Fruit fly (Drosophila melanogaster) whole organism, pupa: ENCODE data around the gene Hmgcr.

ENCODE experiments used
- CG10348 ChIP-seq: fragments of 200-800 bp; sonication (Bioruptor generic); IDR thresholded peaks from 2 replicates; pipeline ENCODE4 v1.3.6; 2022; ENCODE audit warnings: missing biosample characterization, missing genetic modification characterization
- CG12605 ChIP-seq: fragments of 200-800 bp; sonication (Bioruptor generic); IDR thresholded peaks from 2 replicates; pipeline ENCODE4 v1.3.6; 2022; ENCODE audit warnings: missing biosample characterization, missing genetic modification characterization
- CG13204 ChIP-seq: fragments of 200-800 bp; sonication (Bioruptor generic); optimal IDR thresholded peaks from 2 replicates; lab custom pipeline; 2018; ENCODE audit warnings: missing biosample characterization, mild to moderate bottlenecking, missing genetic modification characterization, moderate library complexity
- CG14655 ChIP-seq: fragments of 200-800 bp; sonication (Bioruptor generic); optimal IDR thresholded peaks from 3 replicates; lab custom pipeline; 2017; ENCODE audit warnings: mild to moderate bottlenecking, missing biosample characterization, missing genetic modification reagents, missing genetic modification characterization
- CG15710 ChIP-seq: fragments of 200-800 bp; sonication (Bioruptor generic); optimal IDR thresholded peaks from 2 replicates; lab custom pipeline; 2018; ENCODE audit warnings: missing biosample characterization, mild to moderate bottlenecking, missing genetic modification characterization, moderate library complexity
- CG17806 ChIP-seq: fragments of 200-800 bp; sonication (Bioruptor generic); optimal IDR thresholded peaks from 2 replicates; lab custom pipeline; 2018; ENCODE audit warnings: missing biosample characterization, mild to moderate bottlenecking, missing genetic modification characterization, moderate library complexity
- CG32121 ChIP-seq: fragments of 200-800 bp; sonication (Bioruptor generic); IDR thresholded peaks from 2 replicates; pipeline ENCODE4 v1.3.6; 2022; ENCODE audit warnings: missing biosample characterization, missing genetic modification characterization
- CG34367 ChIP-seq: fragments of 200-800 bp; sonication (Bioruptor generic); optimal IDR thresholded peaks from 2 replicates; lab custom pipeline; 2018; ENCODE audit warnings: missing biosample characterization, mild to moderate bottlenecking, missing genetic modification characterization
- CG4496 ChIP-seq: fragments of 200-800 bp; sonication (Bioruptor generic); IDR thresholded peaks from 3 replicates; pipeline ENCODE4 v1.3.6; 2022; ENCODE audit warnings: missing biosample characterization, missing genetic modification characterization
- CG8159 ChIP-seq: fragments of 200-800 bp; sonication (Bioruptor generic); optimal IDR thresholded peaks from 3 replicates; lab custom pipeline; 2018; ENCODE audit warnings: missing biosample characterization, mild to moderate bottlenecking, missing genetic modification characterization, moderate library complexity
- CG8301 ChIP-seq: fragments of 200-800 bp; sonication (Bioruptor generic); optimal IDR thresholded peaks from 2 replicates; lab custom pipeline; 2018; ENCODE audit warnings: missing biosample characterization, mild to moderate bottlenecking, missing genetic modification characterization
- CG9948 ChIP-seq: fragments of 200-800 bp; sonication (Bioruptor generic); optimal IDR thresholded peaks from 2 replicates; lab custom pipeline; 2018; ENCODE audit warnings: missing biosample characterization, mild to moderate bottlenecking, missing genetic modification characterization, moderate library complexity
- D1 ChIP-seq: fragments of 200-800 bp; sonication (Bioruptor generic); optimal IDR thresholded peaks from 2 replicates; lab custom pipeline; 2018; ENCODE audit warnings: missing biosample characterization, mild to moderate bottlenecking, missing genetic modification characterization, moderate library complexity
- EcR ChIP-seq: fragments of 200-800 bp; sonication (Bioruptor generic); optimal IDR thresholded peaks from 3 replicates; lab custom pipeline; 2019; ENCODE audit warnings: missing biosample characterization, missing genetic modification characterization, mild to moderate bottlenecking, moderate library complexity, missing genetic modification reagents
- Ets98B ChIP-seq: fragments of 200-800 bp; sonication (Bioruptor generic); IDR thresholded peaks from 2 replicates; pipeline ENCODE4 v1.3.6; 2022; ENCODE audit warnings: missing biosample characterization, missing genetic modification characterization
- Pif1A ChIP-seq: fragments of 200-800 bp; sonication (Bioruptor generic); optimal IDR thresholded peaks from 3 replicates; lab custom pipeline; 2016; ENCODE audit warnings: missing biosample characterization, missing genetic modification characterization
- Pif1B ChIP-seq: fragments of 200-800 bp; sonication (Bioruptor generic); optimal IDR thresholded peaks from 3 replicates; lab custom pipeline; 2016; ENCODE audit warnings: missing biosample characterization, missing genetic modification characterization
- Snoo ChIP-seq: fragments of 200-800 bp; sonication (Bioruptor generic); optimal IDR thresholded peaks from 3 replicates; lab custom pipeline; 2017; ENCODE audit warnings: missing biosample characterization, mild to moderate bottlenecking, missing genetic modification characterization, inconsistent platforms
- fd96Ca ChIP-seq: fragments of 200-800 bp; sonication (Bioruptor generic); IDR thresholded peaks from 3 replicates; pipeline ENCODE4 v1.3.6; 2022; ENCODE audit warnings: missing biosample characterization, missing genetic modification characterization
- gl ChIP-seq: fragments of 200-800 bp; sonication (Bioruptor generic); optimal IDR thresholded peaks from 2 replicates; lab custom pipeline; 2018; ENCODE audit warnings: missing biosample characterization, mild to moderate bottlenecking, missing genetic modification characterization
- rn ChIP-seq: fragments of 200-800 bp; sonication (Bioruptor generic); IDR thresholded peaks from 2 replicates; pipeline ENCODE4 v1.3.6; 2022; ENCODE audit warnings: missing biosample characterization, missing genetic modification characterization

The Hmgcr gene

DNA sequence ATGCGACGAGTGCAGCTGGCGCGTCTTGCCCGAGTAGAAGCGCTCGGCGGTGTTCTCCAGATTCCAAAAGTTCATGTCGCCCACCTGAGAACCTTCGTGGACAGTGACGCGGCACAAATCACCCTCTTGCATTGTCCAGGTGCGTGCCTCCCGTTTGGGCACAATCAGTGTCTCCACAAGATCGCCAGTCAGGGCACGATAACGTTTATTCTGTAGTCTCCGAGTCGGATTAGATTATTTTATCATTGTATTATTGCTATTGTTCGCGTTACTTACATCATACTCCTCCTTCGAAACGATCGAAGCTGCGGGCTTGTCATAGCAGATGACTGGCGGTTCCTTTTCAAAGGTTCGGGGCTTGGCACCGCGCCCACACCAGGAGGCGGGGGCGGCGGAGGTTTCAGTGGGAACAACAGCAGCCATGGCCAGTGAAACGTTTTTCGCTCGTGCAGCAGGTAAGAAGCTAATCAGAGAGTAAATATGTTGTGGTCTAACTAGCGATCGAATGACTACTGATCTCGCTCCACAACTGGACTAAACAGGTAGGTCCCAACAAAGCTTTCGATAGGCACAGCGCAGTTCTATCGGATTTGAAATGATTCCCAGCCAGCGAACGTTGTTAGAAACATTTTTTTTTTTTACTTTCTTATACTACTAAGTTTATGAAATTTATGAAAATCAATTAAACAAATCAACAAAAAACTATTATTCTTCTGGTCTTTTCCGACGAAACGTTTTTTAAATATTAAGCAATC is 40.7 kb downstream of the Hmgcr start, which contains the start of gene CG10208:
TSS of gene CG10208 (minus strand) at position 518 of the 755 bp plus-strand sequence.
- TF ChIP-seq CG17806 (no peak), EcR (GFP tag; lab: Kevin White, UChicago) (no peak), CG34367 (tag; lab: Kevin White, UChicago) (no peak), Pif1A (no peak), CG15710 (tag; lab: Kevin White, UChicago) (no peak), CG12605 (GFP tag; lab: Robert Waterston, UW) (no peak), D1 (tag; lab: Kevin White, UChicago) (no peak), fd96Ca (no peak), Snoo (no peak), rn (GFP tag; lab: Robert Waterston, UW) (no peak), CG8159 (tag; lab: Kevin White, UChicago) (no peak), CG4496 (no peak), Pif1B (GFP tag; lab: Kevin White, UChicago) (no peak), CG14655 (GFP tag; lab: Kevin White, UChicago) (no peak), CG13204 (GFP tag; lab: Kevin White, UChicago) (no peak), Ets98B (GFP tag; lab: Robert Waterston, UW) (no peak; the same call in 1 of the 2 replicates), gl (tag; lab: Kevin White, UChicago) (no peak), CG9948 (tag; lab: Kevin White, UChicago) (no peak)

DNA sequence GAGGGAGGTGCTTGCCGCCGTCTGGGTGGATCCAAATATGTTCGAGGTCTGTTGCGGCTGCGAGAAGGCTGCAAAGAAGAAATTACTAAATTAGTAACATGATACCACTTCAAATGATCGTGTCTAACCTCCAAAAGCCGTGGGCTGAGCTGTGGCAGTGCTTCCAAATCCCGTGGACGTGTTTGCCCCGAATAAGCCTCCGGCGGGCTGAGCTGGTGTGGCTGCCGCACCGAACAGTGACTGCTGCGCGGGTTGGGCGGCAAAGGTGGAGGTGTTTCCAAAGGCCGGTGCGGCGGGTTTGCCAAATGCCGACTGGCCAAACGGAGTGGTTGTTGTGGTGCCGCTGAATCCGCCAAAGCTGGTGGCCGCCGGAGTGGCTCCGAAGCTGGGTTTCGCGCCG is 47.6 kb downstream of the Hmgcr start:
- TF ChIP-seq gl (tag; lab: Kevin White, UChicago) (no peak), Pif1B (GFP tag; lab: Kevin White, UChicago) (no peak)

DNA sequence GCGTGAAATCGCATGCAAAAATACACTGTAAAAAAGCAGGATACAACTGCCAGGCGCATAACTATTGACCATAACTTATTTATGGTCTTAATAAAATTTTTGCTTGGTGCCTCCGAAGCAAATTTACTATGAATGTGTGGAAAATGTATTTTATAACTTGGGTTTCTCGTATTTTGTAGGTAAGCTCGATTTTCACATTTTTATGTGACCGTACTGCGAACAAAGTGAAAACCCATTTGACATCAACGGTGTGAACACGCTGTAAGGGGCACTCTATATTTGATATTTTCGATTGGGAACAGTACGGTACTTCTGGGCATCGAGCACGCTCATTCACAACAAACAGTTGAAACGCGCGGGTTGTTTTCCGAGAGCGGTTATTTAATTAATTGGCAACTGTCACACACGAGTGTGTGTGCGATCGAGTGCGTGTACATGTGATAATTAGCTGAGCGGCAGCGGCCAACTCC is 48.4 kb downstream of the Hmgcr start, which contains the start of the genes Nup98-96 and mbc:
TSS of gene Nup98-96 (minus strand) at position 156 of the 470 bp plus-strand sequence.
TSS of gene mbc (plus strand) at position 300 of the 470 bp plus-strand sequence.
- TF ChIP-seq CG12605 (GFP tag; lab: Robert Waterston, UW) (no peak), CG14655 (GFP tag; lab: Kevin White, UChicago) (peak; percentile 72), CG8301 (tag; lab: Kevin White, UChicago) (peak; percentile 70), CG34367 (tag; lab: Kevin White, UChicago) (peak; percentile 65), CG32121 (GFP tag; lab: Robert Waterston, UW) (peak; percentile 62; the same call in 1 of the 2 replicates), CG10348 (GFP tag; lab: Robert Waterston, UW) (peak; percentile 67; the same call in 1 of the 2 replicates), Snoo (peak; percentile 71), rn (GFP tag; lab: Robert Waterston, UW) (peak; percentile 85), Pif1B (GFP tag; lab: Kevin White, UChicago) (peak; percentile 43), Ets98B (GFP tag; lab: Robert Waterston, UW) (peak; percentile 80), EcR (GFP tag; lab: Kevin White, UChicago) (peak; percentile 18), CG13204 (GFP tag; lab: Kevin White, UChicago) (peak; percentile 39), gl (tag; lab: Kevin White, UChicago) (peak; percentile 21), CG17806 (peak; percentile 77), CG9948 (tag; lab: Kevin White, UChicago) (peak; percentile 77), D1 (tag; lab: Kevin White, UChicago) (no peak), Pif1A (no peak), CG4496 (peak; percentile 90), CG8159 (tag; lab: Kevin White, UChicago) (peak; percentile 84), fd96Ca (peak; percentile 79), CG15710 (tag; lab: Kevin White, UChicago) (peak; percentile 80)
- TF ChIP-seq, all 21 proteins: peak for 18

DNA sequence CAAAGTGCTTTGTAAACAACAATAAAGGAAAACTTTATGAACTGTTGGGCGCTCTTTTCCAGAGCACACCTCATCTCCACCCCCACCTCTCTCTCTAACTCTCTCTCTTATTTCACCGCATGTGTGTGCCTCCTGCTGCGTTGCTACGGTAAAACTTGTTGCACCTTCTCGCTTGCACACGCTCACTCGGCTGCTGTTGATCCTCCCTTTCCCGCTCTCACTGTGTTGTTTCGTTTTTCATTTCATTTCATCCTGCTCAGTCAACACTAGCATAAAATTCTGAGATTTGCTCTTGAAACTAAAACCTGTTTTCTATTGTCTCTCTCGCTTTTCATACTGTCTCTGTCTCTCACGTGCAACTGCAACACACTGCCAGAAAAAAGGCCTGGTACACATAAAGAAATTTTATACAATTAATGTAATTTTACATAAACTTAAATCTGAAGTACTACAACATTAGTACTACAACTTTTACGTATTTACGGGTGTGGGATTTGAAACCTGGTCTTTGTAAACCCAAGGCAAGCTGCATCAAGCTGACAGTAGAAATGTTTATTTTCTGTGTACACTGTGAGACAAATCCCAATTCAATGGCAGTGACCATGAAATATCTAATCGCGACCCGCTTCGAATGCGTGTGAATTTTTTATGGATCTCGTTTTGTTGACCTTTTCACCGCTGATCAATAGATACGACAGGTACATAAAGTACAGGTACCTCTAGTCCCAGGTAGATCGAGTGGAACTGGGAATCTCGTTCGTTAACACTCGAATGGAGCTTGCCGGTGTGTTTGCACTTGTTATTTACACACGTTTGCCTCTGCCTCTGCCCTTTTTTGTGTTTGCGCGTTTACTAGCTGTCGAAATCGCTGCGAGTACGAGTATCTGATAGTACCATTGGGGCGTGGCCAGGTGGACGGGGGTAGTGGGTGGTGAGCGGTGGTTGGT is 49.6 kb downstream of the Hmgcr start:
- TF ChIP-seq Ets98B (GFP tag; lab: Robert Waterston, UW) (peak; percentile 92), CG34367 (tag; lab: Kevin White, UChicago) (peak; percentile 89), Pif1B (GFP tag; lab: Kevin White, UChicago) (peak; percentile 95), CG12605 (GFP tag; lab: Robert Waterston, UW) (peak; percentile 85), CG9948 (tag; lab: Kevin White, UChicago) (peak; percentile 92), CG17806 (peak; percentile 93), Pif1A (peak; percentile 91), Snoo (peak; percentile 75), CG13204 (GFP tag; lab: Kevin White, UChicago) (peak; percentile 29), rn (GFP tag; lab: Robert Waterston, UW) (peak; percentile 80), CG15710 (tag; lab: Kevin White, UChicago) (peak; percentile 84), CG14655 (GFP tag; lab: Kevin White, UChicago) (peak; percentile 96), fd96Ca (peak; percentile 93), CG32121 (GFP tag; lab: Robert Waterston, UW) (peak; percentile 90), CG4496 (peak; percentile 94), gl (tag; lab: Kevin White, UChicago) (peak; percentile 62), D1 (tag; lab: Kevin White, UChicago) (no peak), CG8301 (tag; lab: Kevin White, UChicago) (peak; percentile 95), EcR (GFP tag; lab: Kevin White, UChicago) (peak; percentile 45), CG8159 (tag; lab: Kevin White, UChicago) (peak; percentile 89), CG10348 (GFP tag; lab: Robert Waterston, UW) (peak; percentile 69)
- TF ChIP-seq, all 21 proteins: peak for 20
